Fruit fly (Drosophila melanogaster) whole organism, prepupa: ENCODE results near the gene CG43401.

Experiments used
- CG6163 ChIP-seq: fragments of 200-800 bp; sonication (Bioruptor generic); IDR thresholded peaks from 3 replicates; pipeline ENCODE4 v1.3.6; 2022; ENCODE audit warnings: missing biosample characterization, missing genetic modification characterization
- Gug ChIP-seq: fragments of 200-800 bp; sonication (Bioruptor generic); IDR thresholded peaks from 2 replicates; pipeline ENCODE4 v1.3.6; 2022; ENCODE audit warnings: missing biosample characterization, missing genetic modification characterization
- Hr4 ChIP-seq: fragments of 200-800 bp; sonication (Bioruptor generic); optimal IDR thresholded peaks from 3 replicates; lab custom pipeline; 2016; ENCODE audit warnings: missing biosample characterization, missing genetic modification characterization
- dsx ChIP-seq: fragments of 200-800 bp; optimal IDR thresholded peaks from 3 replicates; lab custom pipeline; 2019; ENCODE audit warnings: missing biosample characterization, mild to moderate bottlenecking, missing genetic modification characterization, moderate library complexity; ENCODE audit not compliant: poor library complexity, severe bottlenecking
- lz ChIP-seq: fragments of 200-800 bp; sonication (Bioruptor generic); optimal IDR thresholded peaks from 3 replicates; lab custom pipeline; 2016; ENCODE audit warnings: missing biosample characterization, missing genetic modification characterization
- pdm3 ChIP-seq: fragments of 200-800 bp; sonication (Bioruptor generic); optimal IDR thresholded peaks from 3 replicates; lab custom pipeline; 2016; ENCODE audit warnings: missing biosample characterization, missing genetic modification characterization
- svp ChIP-seq: fragments of 200-800 bp; sonication (Bioruptor generic); peaks from one replicate; lab custom pipeline; 2016; ENCODE audit warnings: missing biosample characterization, missing genetic modification characterization

- TF ChIP-seq dsx (GFP tag; lab: Kevin White, UChicago) (no peak), Gug (GFP tag; lab: Robert Waterston, UW) (no peak), CG6163 (peak; percentile 41; the same call in 1 of the 3 replicates), pdm3 (GFP tag; lab: Kevin White, UChicago) (no peak), lz (GFP tag; lab: Kevin White, UChicago) (no peak), Hr4 (GFP tag; lab: Kevin White, UChicago) (no peak), svp (GFP tag; lab: Kevin White, UChicago) (no peak)
Measured at dm6 chr2L:1402728-1403127, 25.5 kb upstream of the CG43401 start.
